Fruit fly (Drosophila melanogaster) whole organism, embryonic: ENCODE measurements around the gene cher.

Experiments used
- ATbp ChIP-seq: fragments of 200-800 bp; sonication (Bioruptor generic); optimal IDR thresholded peaks from 2 replicates; lab custom pipeline; 2017; ENCODE audit warnings: missing biosample characterization, mild to moderate bottlenecking, missing genetic modification characterization, missing genetic modification reagents
- Awh ChIP-seq: fragments of 200-800 bp; sonication (Bioruptor generic); IDR thresholded peaks from 2 replicates; pipeline ENCODE4, ENCODE4 v1.3.6; 2022; ENCODE audit warnings: missing biosample characterization, missing genetic modification characterization
- CG11398 ChIP-seq: fragments of 200-800 bp; sonication (Bioruptor generic); optimal IDR thresholded peaks from 2 replicates; lab custom pipeline; 2016; ENCODE audit warnings: missing biosample characterization, missing genetic modification characterization
- CG11456 ChIP-seq: fragments of 200-800 bp; sonication (Bioruptor generic); IDR thresholded peaks from 3 replicates; pipeline ENCODE4 v1.3.6; 2022; ENCODE audit warnings: missing biosample characterization, missing genetic modification characterization
- CG11504 ChIP-seq: fragments of 200-800 bp; sonication (Bioruptor generic); optimal IDR thresholded peaks from 3 replicates; lab custom pipeline; 2019; ENCODE audit warnings: missing biosample characterization, mild to moderate bottlenecking, missing genetic modification characterization, moderate library complexity
- CG12659 ChIP-seq: fragments of 200-800 bp; sonication (Bioruptor generic); optimal IDR thresholded peaks from 3 replicates; lab custom pipeline; 2017; ENCODE audit warnings: mild to moderate bottlenecking, missing biosample characterization, missing genetic modification reagents, missing genetic modification characterization
- CG17328 ChIP-seq: fragments of 200-800 bp; sonication (Bioruptor generic); IDR thresholded peaks from 2 replicates; pipeline ENCODE4 v1.3.6; 2022; ENCODE audit warnings: missing biosample characterization, missing genetic modification characterization
- CG17802 ChIP-seq: fragments of 200-800 bp; sonication (Bioruptor generic); optimal IDR thresholded peaks from 2 replicates; lab custom pipeline; 2018; ENCODE audit warnings: missing biosample characterization, mild to moderate bottlenecking, missing genetic modification characterization, moderate library complexity
- CG1832 ChIP-seq: fragments of 200-800 bp; sonication (Bioruptor generic); optimal IDR thresholded peaks from 2 replicates; lab custom pipeline; 2017; ENCODE audit warnings: missing biosample characterization, mild to moderate bottlenecking, missing genetic modification characterization, inconsistent platforms
- CG18599 ChIP-seq: fragments of 200-800 bp; sonication (Bioruptor generic); optimal IDR thresholded peaks from 3 replicates; lab custom pipeline; 2017; ENCODE audit warnings: missing biosample characterization, missing genetic modification characterization, mild to moderate bottlenecking, moderate library complexity, missing genetic modification reagents
- CG18764 ChIP-seq: fragments of 200-800 bp; sonication (Bioruptor generic); optimal IDR thresholded peaks from 3 replicates; lab custom pipeline; 2016; ENCODE audit warnings: missing biosample characterization, missing genetic modification characterization
- CG2116 ChIP-seq: fragments of 200-800 bp; sonication (Bioruptor generic); optimal IDR thresholded peaks from 3 replicates; lab custom pipeline; 2018; ENCODE audit warnings: missing biosample characterization, mild to moderate bottlenecking, missing genetic modification characterization
- CG2129 ChIP-seq: fragments of 200-800 bp; sonication (Bioruptor generic); IDR thresholded peaks from 2 replicates; pipeline ENCODE4 v1.3.6; 2022; ENCODE audit warnings: missing biosample characterization, missing genetic modification characterization; ENCODE audit not compliant: partially characterized antibody
- CG32772 ChIP-seq: fragments of 200-800 bp; sonication (Bioruptor generic); IDR thresholded peaks from 2 replicates; pipeline ENCODE4 v1.3.6; 2022; ENCODE audit warnings: missing biosample characterization, missing genetic modification characterization
- CG3838 ChIP-seq: fragments of 200-800 bp; sonication (Bioruptor generic); optimal IDR thresholded peaks from 3 replicates; lab custom pipeline; 2016; ENCODE audit warnings: missing biosample characterization, missing genetic modification characterization
- CG4854 ChIP-seq: fragments of 200-800 bp; sonication (Bioruptor generic); optimal IDR thresholded peaks from 2 replicates; lab custom pipeline; 2016; ENCODE audit warnings: missing biosample characterization, missing genetic modification characterization, inconsistent platforms
- CG6765 ChIP-seq: fragments of 200-800 bp; sonication (Bioruptor generic); optimal IDR thresholded peaks from 3 replicates; lab custom pipeline; 2017; ENCODE audit warnings: missing biosample characterization, mild to moderate bottlenecking, missing genetic modification characterization
- CG6813 ChIP-seq: fragments of 200-800 bp; sonication (Bioruptor generic); optimal IDR thresholded peaks from 2 replicates; lab custom pipeline; 2017; ENCODE audit warnings: missing biosample characterization, missing genetic modification characterization, mild to moderate bottlenecking, moderate library complexity, missing genetic modification reagents
- CG8478 ChIP-seq: fragments of >200 bp; optimal IDR thresholded peaks from 2 replicates; lab custom pipeline; 2018
- CG8944 ChIP-seq: fragments of 200-800 bp; sonication (Bioruptor generic); optimal IDR thresholded peaks from 3 replicates; lab custom pipeline; 2016; ENCODE audit warnings: missing biosample characterization, missing genetic modification characterization
- CG9727 ChIP-seq: fragments of 200-800 bp; sonication (Bioruptor generic); optimal IDR thresholded peaks from 3 replicates; lab custom pipeline; 2017; ENCODE audit warnings: missing biosample characterization, mild to moderate bottlenecking, missing genetic modification characterization
- Dad ChIP-seq: fragments of 200-800 bp; sonication (Bioruptor generic); optimal IDR thresholded peaks from 3 replicates; lab custom pipeline; 2016; ENCODE audit warnings: missing biosample characterization, missing genetic modification characterization
- Dfd ChIP-seq, 2 experiments: fragments of >200 bp; optimal IDR thresholded peaks; 2 replicates each; lab custom pipeline; 2017; ENCODE audit warnings: missing biosample characterization in 2 of 2, missing genetic modification characterization in 2 of 2
- Dll ChIP-seq: fragments of 200-800 bp; sonication (Bioruptor generic); IDR thresholded peaks from 4 replicates; pipeline ENCODE4 v1.3.6; 2022; ENCODE audit warnings: missing biosample characterization, missing genetic modification characterization; ENCODE audit not compliant: partially characterized antibody
- Dp ChIP-seq: fragments of 200-800 bp; sonication (Bioruptor generic); optimal IDR thresholded peaks from 2 replicates; lab custom pipeline; 2018; ENCODE audit warnings: missing biosample characterization, mild to moderate bottlenecking, missing genetic modification characterization, moderate library complexity
- ERR ChIP-seq: fragments of 200-800 bp; sonication (Bioruptor generic); optimal IDR thresholded peaks from 2 replicates; lab custom pipeline; 2016; ENCODE audit warnings: missing biosample characterization, missing genetic modification characterization
- Elba2 ChIP-seq: fragments of 200-800 bp; sonication (Bioruptor generic); optimal IDR thresholded peaks from 3 replicates; lab custom pipeline; 2016; ENCODE audit warnings: missing biosample characterization, missing genetic modification characterization
- GATAe ChIP-seq: fragments of 200-800 bp; sonication (Bioruptor generic); conservative IDR thresholded peaks from 2 replicates; pipeline ENCODE4 v1.3.6; 2022; ENCODE audit warnings: missing biosample characterization, missing genetic modification characterization
- Hey ChIP-seq: fragments of 200-800 bp; sonication (Bioruptor generic); optimal IDR thresholded peaks from 3 replicates; lab custom pipeline; 2018; ENCODE audit warnings: missing biosample characterization, mild to moderate bottlenecking, missing genetic modification characterization
- Hr3 ChIP-seq: fragments of 200-800 bp; sonication (Bioruptor generic); optimal IDR thresholded peaks from 3 replicates; lab custom pipeline; 2016; ENCODE audit warnings: missing biosample characterization, missing genetic modification characterization
- Hr39 ChIP-seq: fragments of >200 bp; optimal IDR thresholded peaks from 2 replicates; lab custom pipeline; 2017
- Hr78 ChIP-seq, 2 experiments: fragments of 200-800 bp in 1 of 2; fragments of >200 bp in 1 of 2; sonication (Bioruptor generic) in 1 of 2; optimal IDR thresholded peaks; 2 replicates each; lab custom pipeline; 2017 to 2019; ENCODE audit warnings: missing biosample characterization in 2 of 2, missing genetic modification characterization in 2 of 2, mild to moderate bottlenecking in 1 of 2, moderate library complexity in 1 of 2
- Max ChIP-seq: fragments of 200-800 bp; sonication (Bioruptor generic); optimal IDR thresholded peaks from 2 replicates; lab custom pipeline; 2016; ENCODE audit warnings: missing biosample characterization, mild to moderate bottlenecking, missing genetic modification characterization
- aop ChIP-seq: fragments of 200-800 bp; sonication (Bioruptor generic); IDR thresholded peaks from 2 replicates; pipeline ENCODE4 v1.3.6; 2022; ENCODE audit warnings: missing biosample characterization, missing genetic modification characterization
- da ChIP-seq: fragments of 200-800 bp; sonication (Bioruptor generic); optimal IDR thresholded peaks from 2 replicates; lab custom pipeline; 2016; ENCODE audit warnings: missing biosample characterization, missing genetic modification characterization
- disco-r ChIP-seq: fragments of 200-800 bp; sonication (Bioruptor generic); optimal IDR thresholded peaks from 2 replicates; lab custom pipeline; 2016; ENCODE audit warnings: missing biosample characterization, missing genetic modification characterization
- dmrt99B ChIP-seq: fragments of 200-800 bp; sonication (Bioruptor generic); optimal IDR thresholded peaks from 2 replicates; lab custom pipeline; 2018; ENCODE audit warnings: missing biosample characterization, mild to moderate bottlenecking, missing genetic modification characterization, moderate library complexity
- emc ChIP-seq: fragments of 200-800 bp; sonication (Bioruptor generic); optimal IDR thresholded peaks from 2 replicates; lab custom pipeline; 2016; ENCODE audit warnings: missing biosample characterization, missing genetic modification characterization
- fd3F ChIP-seq: fragments of 200-800 bp; sonication (Bioruptor generic); optimal IDR thresholded peaks from 2 replicates; lab custom pipeline; 2018; ENCODE audit warnings: missing biosample characterization, mild to moderate bottlenecking, missing genetic modification characterization, moderate library complexity
- fd96Cb ChIP-seq: fragments of 200-800 bp; sonication (Bioruptor generic); optimal IDR thresholded peaks from 2 replicates; lab custom pipeline; 2018; ENCODE audit warnings: missing biosample characterization, mild to moderate bottlenecking, missing genetic modification characterization, moderate library complexity
- grn ChIP-seq: fragments of 200-800 bp; sonication (Bioruptor generic); optimal IDR thresholded peaks from 3 replicates; lab custom pipeline; 2017; ENCODE audit warnings: missing biosample characterization, missing genetic modification characterization
- gt ChIP-seq: fragments of 200-800 bp; sonication (Bioruptor generic); IDR thresholded peaks from 2 replicates; pipeline ENCODE4 v1.3.6; 2022; ENCODE audit warnings: missing biosample characterization, missing genetic modification characterization
- hth ChIP-seq: fragments of >200 bp; optimal IDR thresholded peaks from 2 replicates; lab custom pipeline; 2017; ENCODE audit warnings: inconsistent platforms
- maf-S ChIP-seq: fragments of 200-800 bp; sonication (Bioruptor generic); optimal IDR thresholded peaks from 2 replicates; lab custom pipeline; 2016; ENCODE audit warnings: missing biosample characterization, missing genetic modification characterization
- nerfin-1 ChIP-seq: fragments of 200-800 bp; sonication (Bioruptor generic); optimal IDR thresholded peaks from 3 replicates; lab custom pipeline; 2019; ENCODE audit warnings: missing biosample characterization, mild to moderate bottlenecking, missing genetic modification characterization, moderate library complexity
- psq ChIP-seq: fragments of 200-800 bp; sonication (Bioruptor generic); optimal IDR thresholded peaks from 2 replicates; lab custom pipeline; 2017; ENCODE audit warnings: missing biosample characterization, missing genetic modification characterization
- pum ChIP-seq: fragments of 200-800 bp; sonication (Bioruptor generic); optimal IDR thresholded peaks from 2 replicates; lab custom pipeline; 2016; ENCODE audit warnings: missing biosample characterization, missing genetic modification characterization
- repo ChIP-seq: fragments of 200-800 bp; sonication (Bioruptor generic); optimal IDR thresholded peaks from 2 replicates; lab custom pipeline; 2016; ENCODE audit warnings: missing biosample characterization, missing genetic modification characterization
- slbo ChIP-seq: fragments of 200-800 bp; sonication (Bioruptor generic); IDR thresholded peaks from 2 replicates; pipeline ENCODE4 v1.3.6; 2022; ENCODE audit warnings: missing biosample characterization, missing genetic modification characterization
- slp2 ChIP-seq: fragments of 200-800 bp; sonication (Bioruptor generic); optimal IDR thresholded peaks from 2 replicates; lab custom pipeline; 2016; ENCODE audit warnings: missing biosample characterization, missing genetic modification characterization
- ssp ChIP-seq: fragments of 200-800 bp; sonication (Bioruptor generic); IDR thresholded peaks from 2 replicates; pipeline ENCODE4 v1.3.6; 2022; ENCODE audit warnings: missing biosample characterization, missing genetic modification characterization
- stwl ChIP-seq: fragments of 200-800 bp; sonication (Bioruptor generic); optimal IDR thresholded peaks from 3 replicates; lab custom pipeline; 2018; ENCODE audit warnings: missing biosample characterization, mild to moderate bottlenecking, missing genetic modification characterization, moderate library complexity

Gene cher

DNA sequence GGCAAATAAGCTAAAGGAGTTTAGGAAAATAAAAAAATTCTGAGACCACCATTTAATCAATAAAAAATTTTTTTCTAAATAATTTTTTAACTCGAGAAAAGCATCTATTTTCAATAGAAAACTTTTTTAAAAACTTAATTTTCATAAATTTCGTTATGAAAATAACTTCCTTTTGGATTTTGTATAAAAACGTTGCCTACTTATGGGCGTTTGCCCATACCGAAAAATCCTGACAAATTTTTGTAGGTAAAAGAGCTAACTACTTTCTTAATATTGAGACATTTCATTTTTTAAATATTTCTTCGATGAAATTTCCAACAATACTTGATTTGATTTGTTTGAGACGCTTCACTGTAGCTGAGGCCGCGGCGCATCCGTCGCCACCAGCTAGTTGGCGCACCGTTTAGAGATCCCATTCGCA lies 64.9 kb downstream of the cher start (continued):
- no peak for TF ChIP-seq Dfd (GFP tag; optimal IDR thresholded peaks at IDR 0.05; lab: Kevin White, UChicago)
- no peak for TF ChIP-seq aop
- TF ChIP-seq hth (lab: Kevin White, UChicago) = no peak
- TF ChIP-seq CG2129 (GFP tag; lab: Robert Waterston, UW) = no peak
- TF ChIP-seq CG12659 = peak; percentile 47
- TF ChIP-seq grn = no peak
- TF ChIP-seq slp2 (GFP tag; lab: Kevin White, UChicago) = peak; percentile 16
- TF ChIP-seq Dp = no peak
- no peak for TF ChIP-seq CG8478
- TF ChIP-seq CG2116 (GFP tag; lab: Kevin White, UChicago) = no peak
- TF ChIP-seq Dll (GFP tag; lab: Robert Waterston, UW) = no peak
- TF ChIP-seq CG3838 (GFP tag; lab: Kevin White, UChicago) = no peak
- TF ChIP-seq Hr39 (lab: Kevin White, UChicago) = no peak
- TF ChIP-seq CG18764 (GFP tag; lab: Kevin White, UChicago) = no peak
- TF ChIP-seq CG6813 (GFP tag; lab: Kevin White, UChicago) = no peak
- peak; percentile 57 for TF ChIP-seq CG18599 (GFP tag; lab: Kevin White, UChicago)
- peak; percentile 11 for TF ChIP-seq ATbp (GFP tag; lab: Kevin White, UChicago)
- TF ChIP-seq CG17802 (tag; lab: Kevin White, UChicago) = no peak
- no peak for TF ChIP-seq psq (GFP tag; lab: Kevin White, UChicago)
- peak; percentile 56 for TF ChIP-seq Max (GFP tag; lab: Kevin White, UChicago)
- TF ChIP-seq ERR (GFP tag; lab: Kevin White, UChicago) = no peak
- TF ChIP-seq ssp = no peak
- TF ChIP-seq disco-r (GFP tag; lab: Kevin White, UChicago) = no peak
- no peak for TF ChIP-seq gt
- peak; percentile 72 for TF ChIP-seq CG11504
- no peak for TF ChIP-seq Elba2 (GFP tag; lab: Kevin White, UChicago)
- TF ChIP-seq repo (GFP tag; lab: Kevin White, UChicago) = no peak
- peak; percentile 67 for TF ChIP-seq Dad (GFP tag; lab: Kevin White, UChicago)
- no peak for TF ChIP-seq CG1832
- peak in 1 of 2 experiments; percentile 5 for TF ChIP-seq Hr78 (GFP tag; optimal IDR thresholded peaks at IDR 0.05; lab: Kevin White, UChicago)
- TF ChIP-seq Awh = no peak
- TF ChIP-seq GATAe (GFP tag; lab: Robert Waterston, UW) = no peak
- TF ChIP-seq nerfin-1 (tag; lab: Kevin White, UChicago) = peak; percentile 30
- TF ChIP-seq slbo (GFP tag; lab: Robert Waterston, UW) = peak; percentile 55
- TF ChIP-seq CG4854 (GFP tag; lab: Kevin White, UChicago) = no peak
- peak; percentile 21; the same call in 1 of the 2 replicates for TF ChIP-seq CG17328
- peak; percentile 5 for TF ChIP-seq fd3F (GFP tag; lab: Kevin White, UChicago)
- peak; percentile 51 for TF ChIP-seq CG9727
- TF ChIP-seq CG32772 (GFP tag; lab: Robert Waterston, UW) = no peak; the same call in 1 of the 2 replicates
- no peak for TF ChIP-seq CG6765
- peak; percentile 62 for TF ChIP-seq fd96Cb (tag; lab: Kevin White, UChicago)
- TF ChIP-seq emc (GFP tag; lab: Kevin White, UChicago) = no peak
- TF ChIP-seq Hey = no peak
- TF ChIP-seq CG11456 (GFP tag; lab: Robert Waterston, UW) = no peak
- TF ChIP-seq dmrt99B (tag; lab: Kevin White, UChicago) = peak; percentile 66
- TF ChIP-seq stwl (tag; lab: Kevin White, UChicago) = no peak
- no peak for TF ChIP-seq CG8944
- no peak for TF ChIP-seq maf-S (GFP tag; lab: Kevin White, UChicago)
- TF ChIP-seq da (GFP tag; lab: Kevin White, UChicago) = no peak
- peak; percentile 33 for TF ChIP-seq pum
- TF ChIP-seq CG11398 (GFP tag; lab: Kevin White, UChicago) = peak; percentile 42
- TF ChIP-seq Hr3 (GFP tag; lab: Kevin White, UChicago) = peak; percentile 41
